Worm (Caenorhabditis elegans): Measurements from ENCODE around the gene K06A9.2.
"Not testable (repeated sequence)": the region's sequence is repeated elsewhere in the genome, so short reads cannot be mapped to it uniquely, and the experiment has no call there.

DNA sequence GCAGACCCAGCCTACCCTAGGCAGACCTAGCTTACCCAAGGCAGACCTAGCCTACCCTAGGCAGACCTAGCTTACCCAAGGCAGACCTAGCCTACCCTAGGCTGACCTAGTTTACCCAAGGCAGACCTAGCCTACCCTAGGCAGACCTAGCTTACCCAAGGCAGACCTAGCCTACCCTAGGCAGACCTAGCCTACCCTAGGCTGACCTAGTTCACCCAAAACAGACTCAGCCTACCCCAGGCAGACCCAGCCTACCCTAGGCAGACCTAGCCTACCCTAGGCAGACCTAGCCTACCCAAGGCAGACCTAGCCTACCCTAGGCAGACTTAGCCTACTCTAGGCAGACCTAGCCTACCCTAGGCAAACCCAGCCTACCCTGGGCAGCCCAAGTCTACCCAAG, 27.7 kb upstream of the K06A9.2 start:
- not testable (repeated sequence) for TF ChIP-seq snpc-4 (GFP tag; optimal IDR thresholded peaks at IDR 0.05); snpc-4 (tag; optimal IDR thresholded peaks at IDR 0.05); D2030.7 (GFP tag; IDR thresholded peaks at IDR 0.05); F49E8.2 (tag; optimal IDR thresholded peaks at IDR 0.05; ENCODE audit: insufficient read depth); F52B5.7 (tag; optimal IDR thresholded peaks at IDR 0.05)

All from whole organism, young adult.